Worm (Caenorhabditis elegans) whole organism, L2 larva: ENCODE results near the gene Y53C12A.8.

Experiments used
- blmp-1 ChIP-seq: sonication (generic microtip); optimal IDR thresholded peaks from 2 replicates; lab custom pipeline; 2017; ENCODE audit warnings: missing genetic modification characterization, mild to moderate bottlenecking, missing compliant biosample characterization, antibody characterized with exemption, moderate library complexity; ENCODE audit not compliant: insufficient read depth
- egl-27 ChIP-seq: sonication (generic microtip); optimal IDR thresholded peaks from 3 replicates; lab custom pipeline; 2017; ENCODE audit warnings: missing biosample characterization, missing genetic modification reagents, missing genetic modification characterization
- lin-13 ChIP-seq: fragments of 150-350 bp; optimal IDR thresholded peaks from 2 replicates; lab custom pipeline; 2014; ENCODE audit warnings: missing biosample characterization, missing genetic modification reagents, missing genetic modification characterization
- lsy-2 ChIP-seq, 2 experiments: fragments of 150-350 bp in 1 of 2; sonication (generic microtip) in 1 of 2; optimal IDR thresholded peaks; 2 replicates each; lab custom pipeline; 2014 to 2017; ENCODE audit warnings: missing biosample characterization in 2 of 2, missing genetic modification characterization in 2 of 2
- nhr-25 ChIP-seq: fragments of 150-350 bp; sonication (generic microtip); optimal IDR thresholded peaks from 3 replicates; lab custom pipeline; 2014; ENCODE audit warnings: missing biosample characterization, missing genetic modification characterization

- TF ChIP-seq lsy-2 (tag; optimal IDR thresholded peaks at IDR 0.05; lab: Kevin White, UChicago) (peak in 1 of 2 experiments; percentile 60), lin-13 (GFP tag; lab: Kevin White, UChicago) (no peak), egl-27 (no peak), blmp-1 (tag; lab: Kevin White, UChicago) (no peak), nhr-25 (tag; lab: Kevin White, UChicago) (no peak)
These were observed 32.9 kb downstream of the Y53C12A.8 start, which contains the start of gene ZK1320.11 for ce11 chrII:9667382-9667781.
